Worm (Caenorhabditis elegans): Measurements from ENCODE around the gene K08H10.6.

- TF ChIP-seq pqm-1 (tag; optimal IDR thresholded peaks at IDR 0.05) (no peak), nfya-1 (tag; optimal IDR thresholded peaks at IDR 0.05) (no peak), fkh-10 (GFP tag; optimal IDR thresholded peaks at IDR 0.05) (no peak), ceh-22 (tag; optimal IDR thresholded peaks at IDR 0.05) (no peak), ceh-34 (tag; optimal IDR thresholded peaks at IDR 0.05) (no peak), pat-9 (tag; optimal IDR thresholded peaks at IDR 0.05) (no peak), C38D4.7 (GFP tag; optimal IDR thresholded peaks at IDR 0.05) (no peak), zip-5 (tag; optimal IDR thresholded peaks at IDR 0.05) (no peak)
These were observed 22.6 kb upstream of the K08H10.6 start for ce11 chrV:10018291-10018690.

All from whole organism, late embryonic.